Worm (Caenorhabditis elegans) whole organism, dauer: ENCODE results near the gene gab-1.

Experiments
- unc-62 ChIP-seq: sonication (generic microtip); optimal IDR thresholded peaks from 2 replicates; lab custom pipeline; 2017; ENCODE audit warnings: missing biosample characterization, missing genetic modification reagents, missing genetic modification characterization

gab-1 gene

ce11 chrIII:12785427-12785826 is 5.9 kb upstream of the gab-1 start:
- TF ChIP-seq unc-62 (GFP tag; lab: Kevin White, UChicago): no peak

ce11 chrIII:12784854-12785253 is 5.3 kb upstream of the gab-1 start, which contains the start of gene lgc-37:
lgc-37 (plus strand) TSS chrIII:12785154.
- TF ChIP-seq unc-62 (GFP tag; lab: Kevin White, UChicago): no peak

ce11 chrIII:12783878-12784277 is 4.4 kb upstream of the gab-1 start:
- TF ChIP-seq unc-62 (GFP tag; lab: Kevin White, UChicago): no peak

- TF ChIP-seq unc-62 (GFP tag; lab: Kevin White, UChicago): no peak
Observed at ce11 chrIII:12773753-12774152, 5.8 kb downstream of the gab-1 start.

- no peak for TF ChIP-seq unc-62 (GFP tag; lab: Kevin White, UChicago)
Observed at ce11 chrIII:12764241-12764640, 15.3 kb downstream of the gab-1 start, which contains the start of the genes irld-19 and irld-61. irld-19 (minus strand) TSS chrIII:12764341. irld-61 (plus strand) TSS chrIII:12764553.

ce11 chrIII:12757367-12757766 is 22.2 kb downstream of the gab-1 start, which contains the start of gene srw-9:
srw-9 (plus strand) TSS chrIII:12757667.
- no peak for TF ChIP-seq unc-62 (GFP tag; lab: Kevin White, UChicago)

- no peak for TF ChIP-seq unc-62 (GFP tag; lab: Kevin White, UChicago)
Observed at ce11 chrIII:12755048-12755447, 24.5 kb downstream of the gab-1 start, which contains the start of gene srw-10. srw-10 (plus strand) TSS chrIII:12755348.

- TF ChIP-seq unc-62 (GFP tag; lab: Kevin White, UChicago): no peak
Observed at ce11 chrIII:12750831-12751230, 28.7 kb downstream of the gab-1 start, which contains the start of the genes irld-60 and irld-20. irld-60 (minus strand) TSS chrIII:12750931. irld-20 (plus strand) TSS chrIII:12751109.

ce11 chrIII:12746369-12746855 is 33.1 kb downstream of the gab-1 start, which contains the start of gene Y111B2A.21:
Y111B2A.21 (plus strand) TSS chrIII:12746419.
- no peak for TF ChIP-seq unc-62 (GFP tag; lab: Kevin White, UChicago)

ce11 chrIII:12743515-12743914 is 36.0 kb downstream of the gab-1 start:
- TF ChIP-seq unc-62 (GFP tag; lab: Kevin White, UChicago): no peak

ce11 chrIII:12740313-12740712 is 39.2 kb downstream of the gab-1 start:
- no peak for TF ChIP-seq unc-62 (GFP tag; lab: Kevin White, UChicago)

ce11 chrIII:12738935-12739334 is 40.6 kb downstream of the gab-1 start:
- TF ChIP-seq unc-62 (GFP tag; lab: Kevin White, UChicago): no peak

- TF ChIP-seq unc-62 (GFP tag; lab: Kevin White, UChicago): no peak
Observed at ce11 chrIII:12728149-12728548, 51.4 kb downstream of the gab-1 start.
